Worm (Caenorhabditis elegans): Measurements from ENCODE around the gene T14E8.2.

The T14E8.2 gene

DNA sequence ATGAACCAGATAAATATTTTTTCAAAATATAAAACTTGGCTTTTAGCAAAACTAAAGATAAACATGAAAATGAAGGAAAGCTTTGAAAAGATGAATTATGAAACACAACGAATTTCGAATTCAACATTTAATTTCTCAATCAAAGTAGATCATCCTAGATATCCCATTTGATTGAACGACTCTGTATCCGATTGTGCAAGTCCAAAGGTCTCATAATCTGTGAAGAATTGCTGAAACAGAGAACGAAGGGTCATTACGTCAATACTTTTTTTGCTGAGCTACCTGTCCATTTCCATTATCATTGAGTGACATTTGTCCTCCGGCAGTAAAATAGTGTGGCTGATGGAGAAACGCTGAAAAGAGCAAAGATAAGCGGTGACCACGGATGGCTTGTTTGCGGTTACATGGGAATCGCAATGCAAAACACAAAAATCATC lies 20.1 kb upstream of the T14E8.2 start (continued):
- TF ChIP-seq rpc-1 (optimal IDR thresholded peaks at IDR 0.05) (no peak), rpc-1 (tag; optimal IDR thresholded peaks at IDR 0.05) (no peak), ztf-25 (GFP tag; IDR thresholded peaks at IDR 0.05) (no peak), aptf-2 (GFP tag; conservative IDR thresholded peaks at IDR 0.05) (no peak), attf-3 (GFP tag; conservative IDR thresholded peaks at IDR 0.05) (no peak), aptf-3 (GFP tag; IDR thresholded peaks at IDR 0.05) (no peak), ceh-79 (tag; optimal IDR thresholded peaks at IDR 0.05) (no peak), tbp1 (GFP tag; optimal IDR thresholded peaks at IDR 0.05) (no peak), let-526 (GFP tag; IDR thresholded peaks at IDR 0.05) (no peak), atf-7 (tag; optimal IDR thresholded peaks at IDR 0.05) (peak; percentile 93), nhr-120 (GFP tag; IDR thresholded peaks at IDR 0.05) (no peak), Y53F4B.3 (GFP tag; IDR thresholded peaks at IDR 0.05) (no peak), madf-10 (tag; optimal IDR thresholded peaks at IDR 0.05) (peak; percentile 14), lin-26 (GFP tag; IDR thresholded peaks at IDR 0.05) (no peak), F10E7.11 (tag; optimal IDR thresholded peaks at IDR 0.05) (peak; percentile 73), sea-2 (GFP tag; IDR thresholded peaks at IDR 0.05) (0 out of 2 replicates have a peak, but pooled peaks have one; percentile 24), mel-28 (tag; optimal IDR thresholded peaks at IDR 0.05; ENCODE audit: borderline replicate concordance) (no peak), T07F8.4 (tag; optimal IDR thresholded peaks at IDR 0.05) (no peak), ZK185.1 (tag; optimal IDR thresholded peaks at IDR 0.05; ENCODE audit: poor library complexity, severe bottlenecking) (peak; percentile 18), repo-1 (tag; optimal IDR thresholded peaks at IDR 0.05) (peak; percentile 69), tbx-9 (tag; optimal IDR thresholded peaks at IDR 0.05; ENCODE audit: borderline replicate concordance) (no peak), F57A8.1 (GFP tag; optimal IDR thresholded peaks at IDR 0.05) (no peak), bed-1 (GFP tag; IDR thresholded peaks at IDR 0.05) (no peak), nfya-2 (GFP tag; IDR thresholded peaks at IDR 0.05) (0 out of 2 replicates have a peak, but pooled peaks have one; percentile 57), cebp-2 (GFP tag; IDR thresholded peaks at IDR 0.05) (0 out of 2 replicates have a peak, but pooled peaks have one; percentile 81), snpc-4 (GFP tag; optimal IDR thresholded peaks at IDR 0.05) (no peak), snpc-4 (tag; optimal IDR thresholded peaks at IDR 0.05) (no peak), attf-5 (GFP tag; optimal IDR thresholded peaks at IDR 0.05) (no peak), K11D2.4 (GFP tag; IDR thresholded peaks at IDR 0.05) (0 out of 2 replicates have a peak, but pooled peaks have one; percentile 21), dpff-1 (tag; optimal IDR thresholded peaks at IDR 0.05) (peak; percentile 58), somi-1 (GFP tag; optimal IDR thresholded peaks at IDR 0.05) (no peak), unc-130 (GFP tag; optimal IDR thresholded peaks at IDR 0.05) (no peak), F49E8.2 (tag; optimal IDR thresholded peaks at IDR 0.05; ENCODE audit: insufficient read depth) (no peak), F39B2.1 (GFP tag; IDR thresholded peaks at IDR 0.05) (no peak), sptf-2 (GFP tag; optimal IDR thresholded peaks at IDR 0.05) (no peak), hlh-26 (GFP tag; conservative IDR thresholded peaks at IDR 0.05) (no peak), athp-1 (tag; optimal IDR thresholded peaks at IDR 0.05) (no peak), Y67H2A.10 (GFP tag; conservative IDR thresholded peaks at IDR 0.05) (no peak), F57C9.4 (tag; optimal IDR thresholded peaks at IDR 0.05) (no peak), hrde-1 (tag; optimal IDR thresholded peaks at IDR 0.05; ENCODE audit: borderline replicate concordance) (no peak), ekl-4 (GFP tag; IDR thresholded peaks at IDR 0.05) (peak; percentile 71), ceh-100 (GFP tag; IDR thresholded peaks at IDR 0.05) (no peak), ama-1 (optimal IDR thresholded peaks at IDR 0.05) (peak; percentile 15), ama-1 (GFP tag; optimal IDR thresholded peaks at IDR 0.05) (no peak), egrh-3 (GFP tag; IDR thresholded peaks at IDR 0.05) (no peak), ceh-40 (GFP tag; IDR thresholded peaks at IDR 0.05) (no peak), Y95B8A.8 (GFP tag; IDR thresholded peaks at IDR 0.05) (peak; percentile 78; the same call in 1 of the 2 replicates), lir-1 (GFP tag; conservative IDR thresholded peaks at IDR 0.05) (no peak), zfh-2 (GFP tag; conservative IDR thresholded peaks at IDR 0.05) (no peak), Y79H2A.3 (GFP tag; conservative IDR thresholded peaks at IDR 0.05) (no peak)

All from whole organism, young adult.